Worm (Caenorhabditis elegans) whole organism, mixed stage, embryonic: ENCODE measurements around the gene F56D6.14.

ENCODE experiments used
- M03D4.4 ChIP-seq: sonication (generic microtip); optimal IDR thresholded peaks from 2 replicates; lab custom pipeline; 2017; ENCODE audit warnings: mild to moderate bottlenecking, missing genetic modification characterization, missing compliant biosample characterization
- bed-3 ChIP-seq: fragments of 200-800 bp; sonication (Bioruptor generic); optimal IDR thresholded peaks from 3 replicates; lab custom pipeline; 2018; ENCODE audit warnings: mild to moderate bottlenecking, missing genetic modification characterization, moderate library complexity, missing compliant biosample characterization
- ceh-39 ChIP-seq: fragments of 150-350 bp; optimal IDR thresholded peaks from 2 replicates; lab custom pipeline; 2014; ENCODE audit warnings: missing biosample characterization, missing genetic modification characterization
- ceh-43 ChIP-seq: fragments of 200-800 bp; sonication (Bioruptor generic); optimal IDR thresholded peaks from 2 replicates; lab custom pipeline; 2018; ENCODE audit warnings: mild to moderate bottlenecking, missing genetic modification characterization, moderate library complexity, missing compliant biosample characterization
- ceh-83 ChIP-seq: fragments of 200-800 bp; sonication (Bioruptor generic); optimal IDR thresholded peaks from 2 replicates; lab custom pipeline; 2018; ENCODE audit warnings: mild to moderate bottlenecking, missing genetic modification characterization, missing compliant biosample characterization
- cnd-1 ChIP-seq: fragments of 200-800 bp; sonication (Bioruptor generic); optimal IDR thresholded peaks from 2 replicates; lab custom pipeline; 2018; ENCODE audit warnings: mild to moderate bottlenecking, missing genetic modification characterization, missing compliant biosample characterization
- drap-1 ChIP-seq: fragments of 200-800 bp; sonication (Bioruptor generic); optimal IDR thresholded peaks from 3 replicates; lab custom pipeline; 2018; ENCODE audit warnings: mild to moderate bottlenecking, missing genetic modification characterization, missing compliant biosample characterization
- elt-1 ChIP-seq: sonication (generic microtip); optimal IDR thresholded peaks from 2 replicates; lab custom pipeline; 2017; ENCODE audit warnings: missing genetic modification characterization, mild to moderate bottlenecking, missing compliant biosample characterization, antibody characterized with exemption, moderate library complexity, borderline replicate concordance; ENCODE audit not compliant: insufficient read depth
- elt-3 ChIP-seq: fragments of 150-350 bp; optimal IDR thresholded peaks from 2 replicates; lab custom pipeline; 2014; ENCODE audit warnings: missing biosample characterization, missing genetic modification characterization
- ham-2 ChIP-seq: fragments of 200-800 bp; sonication (Bioruptor generic); optimal IDR thresholded peaks from 2 replicates; lab custom pipeline; 2018; ENCODE audit warnings: mild to moderate bottlenecking, missing genetic modification characterization, missing compliant biosample characterization
- hlh-1 ChIP-seq: fragments of 150-350 bp; optimal IDR thresholded peaks from 2 replicates; lab custom pipeline; 2014; ENCODE audit warnings: missing biosample characterization, missing genetic modification reagents, missing genetic modification characterization
- lin-13 ChIP-seq: fragments of 150-350 bp; optimal IDR thresholded peaks from 2 replicates; lab custom pipeline; 2014; ENCODE audit warnings: missing biosample characterization, missing genetic modification characterization
- mab-5 ChIP-seq: fragments of 150-350 bp; optimal IDR thresholded peaks from 2 replicates; lab custom pipeline; 2014; ENCODE audit warnings: missing biosample characterization, missing genetic modification characterization
- mep-1 ChIP-seq: fragments of 150-350 bp; optimal IDR thresholded peaks from 2 replicates; lab custom pipeline; 2017; ENCODE audit warnings: missing biosample characterization, missing genetic modification reagents, missing genetic modification characterization, inconsistent platforms
- nhr-12 ChIP-seq: fragments of 150-350 bp; optimal IDR thresholded peaks from 2 replicates; lab custom pipeline; 2014; ENCODE audit warnings: missing biosample characterization, missing genetic modification characterization
- nhr-2 ChIP-seq: fragments of 150-350 bp; optimal IDR thresholded peaks from 2 replicates; lab custom pipeline; 2014; ENCODE audit warnings: missing biosample characterization, missing genetic modification characterization
- nhr-28 ChIP-seq: fragments of 150-350 bp; optimal IDR thresholded peaks from 2 replicates; lab custom pipeline; 2014; ENCODE audit warnings: missing biosample characterization, missing genetic modification characterization
- pha-4 ChIP-seq: fragments of 150-350 bp; optimal IDR thresholded peaks from 2 replicates; lab custom pipeline; 2018; ENCODE audit warnings: missing biosample characterization, missing genetic modification reagents, missing genetic modification characterization
- sem-2 ChIP-seq: fragments of 200-800 bp; sonication (Bioruptor generic); optimal IDR thresholded peaks from 2 replicates; lab custom pipeline; 2018; ENCODE audit warnings: mild to moderate bottlenecking, missing genetic modification characterization, missing compliant biosample characterization
- snpc-4 ChIP-seq: fragments of 150-350 bp; optimal IDR thresholded peaks from 2 replicates; lab custom pipeline; 2014; ENCODE audit warnings: missing biosample characterization, missing genetic modification characterization
- sptf-1 ChIP-seq: sonication (generic microtip); optimal IDR thresholded peaks from 2 replicates; lab custom pipeline; 2017; ENCODE audit warnings: mild to moderate bottlenecking, missing genetic modification characterization, moderate library complexity, missing compliant biosample characterization
- tbx-8 ChIP-seq: fragments of 200-800 bp; sonication (Bioruptor generic); optimal IDR thresholded peaks from 2 replicates; lab custom pipeline; 2018; ENCODE audit warnings: mild to moderate bottlenecking, missing genetic modification characterization, moderate library complexity, missing compliant biosample characterization
- unc-120 ChIP-seq: sonication (generic microtip); optimal IDR thresholded peaks from 2 replicates; lab custom pipeline; 2017; ENCODE audit warnings: missing genetic modification characterization, missing compliant biosample characterization; ENCODE audit not compliant: poor library complexity, severe bottlenecking
- unc-39 ChIP-seq: fragments of 150-350 bp; optimal IDR thresholded peaks from 2 replicates; lab custom pipeline; 2014; ENCODE audit warnings: missing biosample characterization, missing genetic modification characterization
- unc-62 ChIP-seq: fragments of 150-350 bp; optimal IDR thresholded peaks from 2 replicates; lab custom pipeline; 2014; ENCODE audit warnings: missing biosample characterization, missing genetic modification reagents, missing genetic modification characterization
- zip-8 ChIP-seq: fragments of 150-350 bp; optimal IDR thresholded peaks from 2 replicates; lab custom pipeline; 2014; ENCODE audit warnings: missing biosample characterization, missing genetic modification characterization

The F56D6.14 gene

DNA sequence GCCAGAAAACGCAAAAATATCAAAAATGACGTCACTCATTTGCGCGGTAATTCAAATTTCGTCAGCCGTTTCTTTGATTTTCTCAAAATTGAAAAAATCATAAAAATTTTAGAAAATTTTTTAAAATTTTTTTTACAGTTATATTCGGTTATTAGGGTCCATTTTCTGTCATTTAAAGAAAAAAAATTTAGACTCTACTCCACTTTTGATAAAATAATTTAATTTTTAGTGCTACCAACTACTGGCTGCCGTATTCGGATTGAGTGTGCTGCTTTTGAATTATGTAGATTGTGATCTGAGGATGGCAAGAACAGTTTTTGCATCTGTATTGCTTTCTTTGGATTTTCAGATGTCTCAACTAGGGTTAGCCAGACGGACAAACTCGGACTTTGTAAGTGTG is 45.1 kb downstream of the F56D6.14 start, which contains the start of gene Y46C8AM.1:
Gene Y46C8AM.1, plus strand, starts transcription at position 301 of the 400 bp plus-strand sequence.
- no peak for TF ChIP-seq ceh-43 (GFP tag; lab: Kevin White, UChicago)
- no peak for TF ChIP-seq unc-120 (tag; lab: Kevin White, UChicago)
- no peak for TF ChIP-seq mep-1 (tag; lab: Kevin White, UChicago)
- no peak for TF ChIP-seq nhr-12 (tag; lab: Kevin White, UChicago)
- TF ChIP-seq unc-62 (GFP tag; lab: Kevin White, UChicago) = no peak
- TF ChIP-seq ham-2 (GFP tag; lab: Kevin White, UChicago) = no peak
- TF ChIP-seq zip-8 = no peak
- TF ChIP-seq elt-1 (tag; lab: Kevin White, UChicago) = no peak
- no peak for TF ChIP-seq elt-3 (tag; lab: Kevin White, UChicago)
- TF ChIP-seq nhr-28 (tag; lab: Kevin White, UChicago) = no peak
- TF ChIP-seq bed-3 (GFP tag; lab: Kevin White, UChicago) = no peak
- no peak for TF ChIP-seq ceh-39 (tag; lab: Kevin White, UChicago)
- TF ChIP-seq tbx-8 (GFP tag; lab: Kevin White, UChicago) = no peak
- TF ChIP-seq sptf-1 (tag; lab: Kevin White, UChicago) = no peak

- TF ChIP-seq lin-13 (tag; lab: Kevin White, UChicago) (no peak), mab-5 (no peak), sem-2 (GFP tag; lab: Kevin White, UChicago) (no peak), pha-4 (no peak), mep-1 (tag; lab: Kevin White, UChicago) (no peak), drap-1 (GFP tag; lab: Kevin White, UChicago) (no peak), M03D4.4 (no peak), nhr-12 (tag; lab: Kevin White, UChicago) (no peak), ceh-43 (GFP tag; lab: Kevin White, UChicago) (no peak), snpc-4 (tag; lab: Kevin White, UChicago) (no peak), ceh-83 (GFP tag; lab: Kevin White, UChicago) (no peak), hlh-1 (tag; lab: Kevin White, UChicago) (no peak), cnd-1 (tag; lab: Kevin White, UChicago) (no peak), elt-1 (tag; lab: Kevin White, UChicago) (no peak), nhr-28 (tag; lab: Kevin White, UChicago) (no peak), unc-39 (no peak), tbx-8 (GFP tag; lab: Kevin White, UChicago) (no peak), ceh-39 (tag; lab: Kevin White, UChicago) (no peak), nhr-2 (no peak)
Measured at ce11 chrIV:3963498-3963897, 46.0 kb downstream of the F56D6.14 start.

DNA sequence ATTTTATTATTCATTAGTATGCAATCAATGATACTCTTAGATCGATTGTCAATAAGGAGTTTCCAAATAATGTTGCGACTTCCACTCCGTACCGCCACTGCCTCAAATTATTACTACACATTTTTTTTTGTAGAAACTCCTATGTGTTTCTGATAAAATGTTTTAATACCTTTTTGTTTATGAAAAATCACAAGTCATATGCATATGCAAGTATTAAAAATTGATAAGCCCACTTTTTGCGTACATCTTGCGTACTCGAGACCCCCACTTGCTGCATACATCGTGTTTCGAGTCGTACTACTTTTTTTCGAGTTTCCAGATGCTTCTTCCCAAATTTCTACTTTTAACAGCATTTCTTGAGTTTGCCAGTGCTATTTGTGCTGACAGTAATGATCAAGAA is 47.5 kb downstream of the F56D6.14 start, which contains the start of gene clec-76:
Gene clec-76, plus strand, starts transcription at position 234 of the 400 bp plus-strand sequence.
- TF ChIP-seq lin-13 (tag; lab: Kevin White, UChicago) = no peak
